Fruit fly (Drosophila melanogaster): Measurements from ENCODE around the gene dysc.

dysc gene

DNA sequence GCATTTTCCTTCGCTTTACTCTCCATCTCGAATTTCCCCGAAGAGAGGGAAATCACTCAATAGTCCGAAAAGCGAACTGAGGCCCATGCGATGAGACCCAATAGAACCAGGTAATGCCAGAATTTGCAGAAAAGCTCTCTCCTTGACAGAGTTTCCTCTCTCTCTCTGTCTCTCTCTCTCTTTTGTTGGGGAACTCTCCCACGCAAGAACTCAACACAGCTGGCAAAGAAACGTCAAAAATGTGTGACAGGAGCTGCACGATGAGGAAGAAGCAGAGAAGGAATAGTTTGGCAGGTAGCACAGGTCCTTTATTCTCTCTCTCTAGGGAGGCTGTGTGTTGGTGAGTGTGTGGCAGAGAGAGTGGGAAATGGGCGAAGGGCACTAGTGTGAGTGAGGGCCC, 1.4 kb upstream of the dysc start:
- no peak for TF ChIP-seq CG8159 (tag; optimal IDR thresholded peaks at IDR 0.05)
- TF ChIP-seq Pif1B (GFP tag; optimal IDR thresholded peaks at IDR 0.05), result no peak
- TF ChIP-seq CG34367 (tag; optimal IDR thresholded peaks at IDR 0.05), result no peak
- TF ChIP-seq CG15710 (tag; optimal IDR thresholded peaks at IDR 0.05), result no peak
- TF ChIP-seq Ets98B (GFP tag; IDR thresholded peaks at IDR 0.05), result no peak
- TF ChIP-seq fd96Ca (GFP tag; IDR thresholded peaks at IDR 0.05), result no peak
- no peak for TF ChIP-seq Pif1A (GFP tag; optimal IDR thresholded peaks at IDR 0.05)
- TF ChIP-seq CG32121 (GFP tag; IDR thresholded peaks at IDR 0.05), result no peak
- no peak for TF ChIP-seq CG13204 (GFP tag; optimal IDR thresholded peaks at IDR 0.05)
- TF ChIP-seq CG12605 (GFP tag; IDR thresholded peaks at IDR 0.05), result no peak
- TF ChIP-seq CG9948 (tag; optimal IDR thresholded peaks at IDR 0.05), result no peak
- TF ChIP-seq D1 (tag; optimal IDR thresholded peaks at IDR 0.05), result no peak
- no peak for TF ChIP-seq Snoo (tag; optimal IDR thresholded peaks at IDR 0.05)

DNA sequence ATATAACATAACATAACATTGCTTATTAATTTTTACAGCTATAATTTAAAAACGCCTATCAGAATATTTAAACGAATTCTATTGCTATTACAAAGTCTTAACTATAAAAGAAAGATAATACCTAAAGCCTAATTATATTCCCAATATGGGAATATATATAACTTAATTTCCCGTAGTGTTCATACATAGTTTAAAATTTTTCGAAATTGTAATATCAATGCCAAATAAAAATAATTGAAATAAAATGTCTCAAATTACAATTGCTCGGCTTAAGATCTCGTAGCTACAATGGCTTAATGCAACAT, 937 bp upstream of the dysc start:
- TF ChIP-seq CG12605 (GFP tag; IDR thresholded peaks at IDR 0.05) (no peak), CG32121 (GFP tag; IDR thresholded peaks at IDR 0.05) (no peak), Ets98B (GFP tag; IDR thresholded peaks at IDR 0.05) (no peak), Snoo (tag; optimal IDR thresholded peaks at IDR 0.05) (no peak), CG8301 (tag; optimal IDR thresholded peaks at IDR 0.05) (no peak), CG4496 (GFP tag; IDR thresholded peaks at IDR 0.05) (no peak), CG9948 (tag; optimal IDR thresholded peaks at IDR 0.05) (peak; percentile 27), CG10348 (GFP tag; IDR thresholded peaks at IDR 0.05) (no peak), gl (tag; optimal IDR thresholded peaks at IDR 0.05) (no peak), CG13204 (GFP tag; optimal IDR thresholded peaks at IDR 0.05) (no peak), fd96Ca (GFP tag; IDR thresholded peaks at IDR 0.05) (no peak), CG34367 (tag; optimal IDR thresholded peaks at IDR 0.05) (no peak), CG14655 (GFP tag; optimal IDR thresholded peaks at IDR 0.05) (peak; percentile 12), CG15710 (tag; optimal IDR thresholded peaks at IDR 0.05) (no peak), CG8159 (tag; optimal IDR thresholded peaks at IDR 0.05) (peak; percentile 34), D1 (tag; optimal IDR thresholded peaks at IDR 0.05) (no peak)

DNA sequence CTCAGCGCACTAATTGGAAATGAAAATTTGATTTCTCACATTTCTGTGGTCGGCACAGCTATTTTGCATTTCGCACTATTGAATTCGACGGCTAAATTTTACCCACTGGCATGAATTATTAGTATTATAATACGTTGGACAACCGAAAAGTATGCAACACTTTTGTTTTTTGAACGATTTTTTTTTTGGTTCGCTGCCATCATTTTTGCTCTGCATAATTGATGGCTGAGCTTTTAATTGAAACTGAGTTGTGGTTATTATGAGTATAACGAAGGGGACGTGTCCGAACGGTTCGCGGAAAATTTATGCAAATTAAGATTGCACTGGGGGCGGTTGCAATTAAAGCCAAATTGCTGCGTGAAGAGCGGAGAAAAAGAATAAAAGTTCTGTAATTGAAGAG, 2.4 kb downstream of the dysc start:
- TF ChIP-seq gl (tag; optimal IDR thresholded peaks at IDR 0.05) (no peak), CG4496 (GFP tag; IDR thresholded peaks at IDR 0.05) (peak; percentile 48; the same call in 1 of the 3 replicates)

DNA sequence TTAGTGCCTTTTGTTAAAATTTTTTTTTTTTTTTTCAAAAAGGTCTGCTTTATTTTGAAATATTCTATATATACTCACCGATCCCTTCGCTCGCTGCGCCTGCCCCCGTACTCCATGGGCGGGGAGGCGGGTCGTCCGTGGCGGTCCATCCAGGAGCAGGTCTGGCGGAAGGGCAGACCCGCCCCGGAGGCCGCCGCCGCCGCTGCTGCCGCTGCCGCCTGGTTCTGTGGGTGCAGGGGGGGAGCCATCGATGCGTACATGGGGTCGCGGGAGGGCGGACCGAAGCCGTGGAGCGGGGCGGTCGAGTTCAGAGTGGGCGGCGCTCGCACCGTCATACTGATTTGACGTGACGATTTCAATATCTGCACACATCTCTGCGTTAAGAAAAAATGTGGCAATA, 15.9 kb downstream of the dysc start:
- TF ChIP-seq CG13204 (GFP tag; optimal IDR thresholded peaks at IDR 0.05) (no peak), Pif1B (GFP tag; optimal IDR thresholded peaks at IDR 0.05) (no peak), CG34367 (tag; optimal IDR thresholded peaks at IDR 0.05) (no peak), rn (GFP tag; IDR thresholded peaks at IDR 0.05) (no peak), CG4496 (GFP tag; IDR thresholded peaks at IDR 0.05) (no peak), D1 (tag; optimal IDR thresholded peaks at IDR 0.05) (no peak), CG17806 (tag; optimal IDR thresholded peaks at IDR 0.05) (no peak), CG32121 (GFP tag; IDR thresholded peaks at IDR 0.05) (no peak), Ets98B (GFP tag; IDR thresholded peaks at IDR 0.05) (no peak), CG8301 (tag; optimal IDR thresholded peaks at IDR 0.05) (no peak), CG12605 (GFP tag; IDR thresholded peaks at IDR 0.05) (no peak), CG15710 (tag; optimal IDR thresholded peaks at IDR 0.05) (no peak), Pif1A (GFP tag; optimal IDR thresholded peaks at IDR 0.05) (no peak)

DNA sequence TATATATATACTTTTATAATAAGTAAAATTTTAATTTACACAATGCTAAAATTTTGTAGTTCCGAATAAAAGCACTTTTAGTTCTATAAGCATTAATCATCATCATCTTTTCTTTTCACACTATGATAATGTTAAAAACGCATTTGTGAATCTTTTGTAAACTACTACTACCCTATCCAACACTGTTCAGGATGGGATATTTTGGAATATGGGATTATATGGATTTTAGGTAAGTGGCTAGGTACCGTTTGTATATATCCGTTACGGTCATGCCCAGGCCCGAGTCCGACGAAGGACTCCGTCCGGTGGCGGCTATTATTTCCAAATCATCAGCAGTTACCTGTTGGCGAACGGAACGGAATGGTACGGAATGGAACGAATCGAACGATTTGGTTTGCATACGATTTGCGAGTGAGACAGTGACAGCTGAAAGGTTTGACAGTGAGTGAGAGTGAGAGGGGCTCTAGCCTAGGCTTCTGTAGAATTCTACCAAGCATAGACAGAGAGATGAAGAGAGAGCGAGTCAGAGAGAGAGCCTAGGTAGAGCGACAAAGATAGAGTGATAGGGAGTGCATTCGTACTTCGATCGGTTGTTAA, 18.5 kb downstream of the dysc start:
- TF ChIP-seq CG13204 (GFP tag; optimal IDR thresholded peaks at IDR 0.05) (no peak), D1 (tag; optimal IDR thresholded peaks at IDR 0.05) (no peak), Snoo (tag; optimal IDR thresholded peaks at IDR 0.05) (no peak), CG12605 (GFP tag; IDR thresholded peaks at IDR 0.05) (no peak), CG17806 (tag; optimal IDR thresholded peaks at IDR 0.05) (no peak), CG34367 (tag; optimal IDR thresholded peaks at IDR 0.05) (no peak), rn (GFP tag; IDR thresholded peaks at IDR 0.05) (no peak), CG14655 (GFP tag; optimal IDR thresholded peaks at IDR 0.05) (no peak), gl (tag; optimal IDR thresholded peaks at IDR 0.05) (no peak), CG9948 (tag; optimal IDR thresholded peaks at IDR 0.05) (no peak)

DNA sequence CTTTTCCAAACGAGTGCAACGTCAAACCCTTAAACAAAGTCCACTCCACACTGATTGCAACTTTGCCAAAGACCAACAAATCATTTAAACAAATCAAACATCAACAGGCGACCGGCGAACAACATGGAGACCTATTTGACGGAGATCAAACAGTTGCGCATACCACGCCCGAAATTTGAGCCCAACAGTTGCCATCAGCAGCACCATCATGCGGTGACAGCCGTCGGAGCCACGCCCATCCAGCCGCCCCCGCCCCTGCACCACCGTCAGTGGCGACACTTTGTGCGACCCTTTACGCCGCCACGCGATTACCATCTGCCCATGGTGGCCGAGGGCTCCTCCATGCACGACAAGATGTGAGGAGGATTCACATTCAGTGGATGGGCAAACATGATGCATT, 20.5 kb downstream of the dysc start:
- TF ChIP-seq CG8301 (tag; optimal IDR thresholded peaks at IDR 0.05) (no peak), CG34367 (tag; optimal IDR thresholded peaks at IDR 0.05) (no peak), Snoo (tag; optimal IDR thresholded peaks at IDR 0.05) (no peak), CG17806 (tag; optimal IDR thresholded peaks at IDR 0.05) (no peak), CG12605 (GFP tag; IDR thresholded peaks at IDR 0.05) (no peak), CG32121 (GFP tag; IDR thresholded peaks at IDR 0.05) (no peak), CG9948 (tag; optimal IDR thresholded peaks at IDR 0.05) (no peak), CG4496 (GFP tag; IDR thresholded peaks at IDR 0.05) (no peak), CG15710 (tag; optimal IDR thresholded peaks at IDR 0.05) (no peak), Ets98B (GFP tag; IDR thresholded peaks at IDR 0.05) (no peak), D1 (tag; optimal IDR thresholded peaks at IDR 0.05) (no peak), CG10348 (GFP tag; IDR thresholded peaks at IDR 0.05) (no peak), fd96Ca (GFP tag; IDR thresholded peaks at IDR 0.05) (no peak), CG13204 (GFP tag; optimal IDR thresholded peaks at IDR 0.05) (no peak), Pif1B (GFP tag; optimal IDR thresholded peaks at IDR 0.05) (no peak), gl (tag; optimal IDR thresholded peaks at IDR 0.05) (no peak), EcR (GFP tag; optimal IDR thresholded peaks at IDR 0.05) (no peak), CG8159 (tag; optimal IDR thresholded peaks at IDR 0.05) (no peak), Pif1A (GFP tag; optimal IDR thresholded peaks at IDR 0.05) (no peak)

DNA sequence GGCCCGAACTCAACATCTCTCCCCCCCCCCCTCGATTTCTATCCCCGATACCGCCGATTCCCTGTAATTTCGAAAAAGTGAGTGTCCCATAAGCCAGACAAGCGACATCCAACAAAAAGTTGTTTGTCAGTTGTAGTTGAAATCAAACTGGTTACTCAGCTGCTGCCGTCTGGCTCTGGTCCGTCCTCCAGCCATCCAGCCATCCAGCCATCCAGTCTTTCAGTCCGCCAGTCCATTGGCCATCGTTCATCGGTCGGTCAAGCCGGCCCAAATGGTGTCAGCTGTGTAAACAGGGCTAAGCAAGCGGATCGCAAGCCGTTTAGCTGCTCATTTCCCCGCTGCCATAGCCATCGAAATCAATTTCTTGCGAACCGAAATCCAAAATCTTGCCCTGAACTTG, 21.5 kb downstream of the dysc start:
- no peak for TF ChIP-seq CG15710 (tag; optimal IDR thresholded peaks at IDR 0.05)
- TF ChIP-seq CG13204 (GFP tag; optimal IDR thresholded peaks at IDR 0.05), result peak; percentile 5

Measured in whole organism, pupa.